Worm (Caenorhabditis elegans): ENCODE data around the gene slr-2.
"Not testable (repeated sequence)": the region's sequence is repeated elsewhere in the genome, so short reads cannot be mapped to it uniquely, and the experiment has no call there.

- not testable (repeated sequence) for TF ChIP-seq dmd-4 (tag; optimal IDR thresholded peaks at IDR 0.05); ama-1 (optimal IDR thresholded peaks at IDR 0.05); nhr-237 (tag; optimal IDR thresholded peaks at IDR 0.05); nhr-23 (tag; optimal IDR thresholded peaks at IDR 0.05); nhr-11 (tag; optimal IDR thresholded peaks at IDR 0.05); nhr-77 (tag; optimal IDR thresholded peaks at IDR 0.05); nhr-25 (tag; optimal IDR thresholded peaks at IDR 0.05); Y55F3AM.14 (GFP tag; optimal IDR thresholded peaks at IDR 0.05); lin-13 (GFP tag; optimal IDR thresholded peaks at IDR 0.05)
Measured at ce11 chrV:18055297-18056019, 31.5 kb upstream of the slr-2 start, which contains the start of the genes Y59A8B.25 and ebp-3.

Measured in whole organism, L2 larva.